Worm (Caenorhabditis elegans) whole organism, midembryonic: ENCODE results near the gene R07H5.16.

ENCODE experiments used
- cog-1 ChIP-seq: sonication (generic microtip); optimal IDR thresholded peaks from 2 replicates; lab custom pipeline; 2016; ENCODE audit warnings: missing genetic modification characterization, missing compliant biosample characterization
- flt-1 ChIP-seq: fragments of 200-800 bp; sonication (Bioruptor generic); IDR thresholded peaks from 2 replicates; pipeline ENCODE4 v1.3.6; 2022; ENCODE audit warnings: missing genetic modification characterization, missing compliant biosample characterization
- klf-2 ChIP-seq: fragments of 200-800 bp; sonication (Bioruptor generic); conservative IDR thresholded peaks from 2 replicates; pipeline ENCODE4 v1.3.6; 2022; ENCODE audit warnings: missing genetic modification reagents, missing genetic modification characterization, missing compliant biosample characterization
- ref-1 ChIP-seq: fragments of 200-800 bp; sonication (Bioruptor generic); conservative IDR thresholded peaks from 2 replicates; pipeline ENCODE4 v1.3.6; 2022; ENCODE audit warnings: missing genetic modification reagents, missing genetic modification characterization, missing compliant biosample characterization
- tab-1 ChIP-seq: fragments of 200-800 bp; sonication (Bioruptor generic); IDR thresholded peaks from 2 replicates; pipeline ENCODE4 v1.3.6; 2022; ENCODE audit warnings: missing genetic modification characterization, missing compliant biosample characterization
- ztf-23 ChIP-seq: fragments of 200-800 bp; sonication (Bioruptor generic); IDR thresholded peaks from 2 replicates; pipeline ENCODE4 v1.3.6; 2022; ENCODE audit warnings: missing genetic modification reagents, missing genetic modification characterization, missing compliant biosample characterization
- ztf-29 ChIP-seq: fragments of 200-800 bp; sonication (Bioruptor generic); IDR thresholded peaks from 2 replicates; pipeline ENCODE4 v1.3.6; 2022; ENCODE audit warnings: missing genetic modification reagents, missing genetic modification characterization, missing compliant biosample characterization

ce11 chrIV:11150844-11151243 lies 48.3 kb upstream of the R07H5.16 start, which contains the start of gene C08F8.2:
- TF ChIP-seq ref-1 (GFP tag; lab: Robert Waterston, UW) (no peak), cog-1 (tag; lab: Kevin White, UChicago) (no peak), ztf-23 (GFP tag; lab: Robert Waterston, UW) (no peak), flt-1 (GFP tag; lab: Robert Waterston, UW) (no peak), tab-1 (GFP tag; lab: Robert Waterston, UW) (no peak), klf-2 (GFP tag; lab: Robert Waterston, UW) (no peak), ztf-29 (GFP tag; lab: Robert Waterston, UW) (no peak)
